Worm (Caenorhabditis elegans): Measurements from ENCODE around the gene C56E6.7.

The C56E6.7 gene

ce11 chrII:6535957-6536424 is 19.6 kb downstream of the C56E6.7 start, which contains the start of gene utp-20 (continued):
- TF ChIP-seq nhr-71 (tag; optimal IDR thresholded peaks at IDR 0.05) (peak; percentile 66), ztf-4 (tag; optimal IDR thresholded peaks at IDR 0.05) (no peak), aly-2 (tag; optimal IDR thresholded peaks at IDR 0.05) (no peak), lin-13 (GFP tag; optimal IDR thresholded peaks at IDR 0.05) (no peak), C16A3.4 (tag; optimal IDR thresholded peaks at IDR 0.05) (peak; percentile 83), nhr-90 (tag; optimal IDR thresholded peaks at IDR 0.05; ENCODE audit: poor library complexity) (peak; percentile 55), nhr-20 (tag; optimal IDR thresholded peaks at IDR 0.05) (peak; percentile 46), skn-1 (tag; optimal IDR thresholded peaks at IDR 0.05) (peak; percentile 59), nhr-85 (tag) (peak; percentile 65), hpl-2 (GFP tag; optimal IDR thresholded peaks at IDR 0.05) (no peak), lin-15B (tag; optimal IDR thresholded peaks at IDR 0.05) (peak; percentile 22), mdl-1 (tag; optimal IDR thresholded peaks at IDR 0.05) (peak in 1 of 2 experiments; percentile 10), lsy-2 (tag; optimal IDR thresholded peaks at IDR 0.05) (peak; percentile 69 to 82), lir-3 (tag; optimal IDR thresholded peaks at IDR 0.05; ENCODE audit: poor library complexity) (no peak), ceh-8 (GFP tag; optimal IDR thresholded peaks at IDR 0.05) (no peak), efl-1 (optimal IDR thresholded peaks at IDR 0.05) (peak; percentile 81 to 92), efl-1 (GFP tag; optimal IDR thresholded peaks at IDR 0.05 in 1 of 2) (peak; percentile 92 to 99), lin-39 (tag; optimal IDR thresholded peaks at IDR 0.05) (peak; percentile 2), swsn-7 (tag; optimal IDR thresholded peaks at IDR 0.05) (peak; percentile 50)

- TF ChIP-seq lin-14 (GFP tag; optimal IDR thresholded peaks at IDR 0.05) = peak; percentile 19
- TF ChIP-seq ces-1 (GFP tag; optimal IDR thresholded peaks at IDR 0.05) = no peak
These were observed 28.6 kb downstream of the C56E6.7 start, which contains the start of gene lron-15 for ce11 chrII:6544842-6545410. Gene lron-15 (minus strand): TSS chrII:6544892.

ce11 chrII:6554677-6555076 is 38.3 kb downstream of the C56E6.7 start, which contains the start of gene wrn-1:
Gene wrn-1 (plus strand): TSS chrII:6554977.
- TF ChIP-seq nhr-85 (tag) = no peak
- no peak for TF ChIP-seq lin-14 (GFP tag; optimal IDR thresholded peaks at IDR 0.05)
- TF ChIP-seq lir-3 (tag; optimal IDR thresholded peaks at IDR 0.05; ENCODE audit: poor library complexity) = no peak
- no peak for TF ChIP-seq pag-3 (tag; optimal IDR thresholded peaks at IDR 0.05; ENCODE audit: borderline replicate concordance, insufficient read depth)
- TF ChIP-seq hpl-2 (GFP tag; optimal IDR thresholded peaks at IDR 0.05) = no peak
- TF ChIP-seq elt-3 (tag; optimal IDR thresholded peaks at IDR 0.05) = no peak
- TF ChIP-seq aha-1 (tag; optimal IDR thresholded peaks at IDR 0.05) = no peak
- TF ChIP-seq unc-30 (tag; optimal IDR thresholded peaks at IDR 0.05) = no peak
- TF ChIP-seq ceh-63 (GFP tag; optimal IDR thresholded peaks at IDR 0.05) = no peak
- TF ChIP-seq nhr-12 (tag; optimal IDR thresholded peaks at IDR 0.05) = no peak
- no peak for TF ChIP-seq isw-1 (GFP tag; IDR thresholded peaks at IDR 0.05)
- no peak for TF ChIP-seq C04F5.9 (tag; optimal IDR thresholded peaks at IDR 0.05)
- no peak for TF ChIP-seq snu-23 (GFP tag; optimal IDR thresholded peaks at IDR 0.05)
- no peak for TF ChIP-seq lin-15B (tag; optimal IDR thresholded peaks at IDR 0.05)
- TF ChIP-seq Y116A8C.19 (tag; optimal IDR thresholded peaks at IDR 0.05; ENCODE audit: borderline replicate concordance) = no peak
- TF ChIP-seq efl-3 (GFP tag; optimal IDR thresholded peaks at IDR 0.05) = no peak
- TF ChIP-seq dsc-1 (tag; optimal IDR thresholded peaks at IDR 0.05) = no peak
- TF ChIP-seq lin-39 (tag; optimal IDR thresholded peaks at IDR 0.05) = no peak
- TF ChIP-seq unc-98 (GFP tag; IDR thresholded peaks at IDR 0.05) = no peak
- TF ChIP-seq ceh-82 (tag; optimal IDR thresholded peaks at IDR 0.05) = no peak

ce11 chrII:6558887-6559286 is 42.5 kb downstream of the C56E6.7 start:
- TF ChIP-seq pag-3 (tag; optimal IDR thresholded peaks at IDR 0.05; ENCODE audit: borderline replicate concordance, insufficient read depth) (no peak), C04F5.9 (tag; optimal IDR thresholded peaks at IDR 0.05) (no peak), nhr-85 (tag) (no peak), efl-1 (optimal IDR thresholded peaks at IDR 0.05) (no peak), efl-1 (GFP tag; optimal IDR thresholded peaks at IDR 0.05 in 1 of 2) (peak in 1 of 2 experiments; percentile 14), snpc-4 (tag; optimal IDR thresholded peaks at IDR 0.05) (no peak), lin-14 (GFP tag; optimal IDR thresholded peaks at IDR 0.05) (no peak), egl-27 (tag; optimal IDR thresholded peaks at IDR 0.05) (no peak), ama-1 (optimal IDR thresholded peaks at IDR 0.05) (peak; percentile 64), unc-62 (GFP tag; optimal IDR thresholded peaks at IDR 0.05) (no peak), lin-35 (GFP tag; optimal IDR thresholded peaks at IDR 0.05) (peak in 1 of 2 experiments; percentile 19), Y116A8C.19 (tag; optimal IDR thresholded peaks at IDR 0.05; ENCODE audit: borderline replicate concordance) (no peak), elt-2 (tag; optimal IDR thresholded peaks at IDR 0.05) (no peak)
